Worm (Caenorhabditis elegans) whole organism, midembryonic: ENCODE results near the gene Y26G10.5.

Experiments used
- T22C8.4 ChIP-seq: fragments of 200-800 bp; sonication (Bioruptor generic); IDR thresholded peaks from 2 replicates; pipeline ENCODE4 v1.3.6; 2022; ENCODE audit warnings: missing genetic modification characterization, missing compliant biosample characterization
- flt-1 ChIP-seq: fragments of 200-800 bp; sonication (Bioruptor generic); IDR thresholded peaks from 2 replicates; pipeline ENCODE4 v1.3.6; 2022; ENCODE audit warnings: missing genetic modification characterization, missing compliant biosample characterization
- klf-2 ChIP-seq: fragments of 200-800 bp; sonication (Bioruptor generic); conservative IDR thresholded peaks from 2 replicates; pipeline ENCODE4 v1.3.6; 2022; ENCODE audit warnings: missing genetic modification reagents, missing genetic modification characterization, missing compliant biosample characterization
- med-1 ChIP-seq: sonication (generic microtip); optimal IDR thresholded peaks from 2 replicates; lab custom pipeline; 2017; ENCODE audit warnings: missing genetic modification characterization, mild to moderate bottlenecking, missing compliant biosample characterization, antibody characterized with exemption, missing genetic modification reagents; ENCODE audit not compliant: insufficient read depth
- ref-1 ChIP-seq: fragments of 200-800 bp; sonication (Bioruptor generic); conservative IDR thresholded peaks from 2 replicates; pipeline ENCODE4 v1.3.6; 2022; ENCODE audit warnings: missing genetic modification reagents, missing genetic modification characterization, missing compliant biosample characterization
- tab-1 ChIP-seq: fragments of 200-800 bp; sonication (Bioruptor generic); IDR thresholded peaks from 2 replicates; pipeline ENCODE4 v1.3.6; 2022; ENCODE audit warnings: missing genetic modification characterization, missing compliant biosample characterization
- ztf-23 ChIP-seq: fragments of 200-800 bp; sonication (Bioruptor generic); IDR thresholded peaks from 2 replicates; pipeline ENCODE4 v1.3.6; 2022; ENCODE audit warnings: missing genetic modification reagents, missing genetic modification characterization, missing compliant biosample characterization
- ztf-29 ChIP-seq: fragments of 200-800 bp; sonication (Bioruptor generic); IDR thresholded peaks from 2 replicates; pipeline ENCODE4 v1.3.6; 2022; ENCODE audit warnings: missing genetic modification reagents, missing genetic modification characterization, missing compliant biosample characterization

ce11 chrV:17690922-17691321 lies 9.7 kb downstream of the Y26G10.5 start, which contains the start of gene F59A1.13:
- TF ChIP-seq flt-1 (GFP tag; lab: Robert Waterston, UW) (no peak), ztf-29 (no peak), T22C8.4 (no peak), klf-2 (GFP tag; lab: Robert Waterston, UW) (no peak), ref-1 (GFP tag; lab: Robert Waterston, UW) (no peak), ztf-23 (GFP tag; lab: Robert Waterston, UW) (no peak), tab-1 (GFP tag; lab: Robert Waterston, UW) (no peak), med-1 (GFP tag; lab: Kevin White, UChicago) (no peak)
